Fruit fly (Drosophila melanogaster) whole organism, embryonic: ENCODE results near the gene CG6441.

Experiments used
- Atf-2 ChIP-seq: fragments of 200-800 bp; sonication (Bioruptor generic); optimal IDR thresholded peaks from 2 replicates; lab custom pipeline; 2016; ENCODE audit warnings: missing biosample characterization, missing genetic modification characterization
- Awh ChIP-seq: fragments of 200-800 bp; sonication (Bioruptor generic); IDR thresholded peaks from 2 replicates; pipeline ENCODE4, ENCODE4 v1.3.6; 2022; ENCODE audit warnings: missing biosample characterization, missing genetic modification characterization
- Bgb ChIP-seq: fragments of 200-800 bp; sonication (Bioruptor generic); IDR thresholded peaks from 2 replicates; pipeline ENCODE4 v1.3.6; 2022; ENCODE audit warnings: missing biosample characterization, missing genetic modification characterization; ENCODE audit not compliant: partially characterized antibody
- CG1024 ChIP-seq: fragments of 200-800 bp; sonication (Bioruptor generic); IDR thresholded peaks from 2 replicates; pipeline ENCODE4 v1.3.6; 2022; ENCODE audit warnings: missing biosample characterization, missing genetic modification characterization
- CG10654 ChIP-seq: fragments of 200-800 bp; sonication (Bioruptor generic); optimal IDR thresholded peaks from 2 replicates; lab custom pipeline; 2016; ENCODE audit warnings: missing biosample characterization, missing genetic modification characterization
- CG10979 ChIP-seq: fragments of 200-800 bp; sonication (Bioruptor generic); optimal IDR thresholded peaks from 2 replicates; lab custom pipeline; 2018; ENCODE audit warnings: missing biosample characterization, mild to moderate bottlenecking, missing genetic modification characterization, moderate library complexity
- CG11093 ChIP-seq: fragments of 200-800 bp; sonication (Bioruptor generic); IDR thresholded peaks from 3 replicates; pipeline ENCODE4 v1.3.6; 2022; ENCODE audit warnings: missing biosample characterization, missing genetic modification characterization
- CG11456 ChIP-seq: fragments of 200-800 bp; sonication (Bioruptor generic); IDR thresholded peaks from 3 replicates; pipeline ENCODE4 v1.3.6; 2022; ENCODE audit warnings: missing biosample characterization, missing genetic modification characterization
- CG11695 ChIP-seq: fragments of 200-800 bp; sonication (Bioruptor generic); IDR thresholded peaks from 3 replicates; pipeline ENCODE4 v1.3.6; 2022; ENCODE audit warnings: missing biosample characterization, missing genetic modification characterization
- CG12391 ChIP-seq: fragments of 200-800 bp; sonication (Bioruptor generic); optimal IDR thresholded peaks from 3 replicates; lab custom pipeline; 2018; ENCODE audit warnings: missing biosample characterization, mild to moderate bottlenecking, missing genetic modification characterization, moderate library complexity
- CG14441 ChIP-seq: fragments of 200-800 bp; sonication (Bioruptor generic); IDR thresholded peaks from 2 replicates; pipeline ENCODE4 v1.3.6; 2022; ENCODE audit warnings: missing biosample characterization, missing genetic modification characterization
- CG15514 ChIP-seq: fragments of 200-800 bp; sonication (Bioruptor generic); optimal IDR thresholded peaks from 3 replicates; lab custom pipeline; 2017; ENCODE audit warnings: missing biosample characterization, missing genetic modification characterization, mild to moderate bottlenecking, moderate library complexity, missing genetic modification reagents
- CG16779 ChIP-seq: fragments of 200-800 bp; sonication (Bioruptor generic); IDR thresholded peaks from 2 replicates; pipeline ENCODE4 v1.3.6; 2022; ENCODE audit warnings: missing biosample characterization, missing genetic modification characterization
- CG17328 ChIP-seq: fragments of 200-800 bp; sonication (Bioruptor generic); IDR thresholded peaks from 2 replicates; pipeline ENCODE4 v1.3.6; 2022; ENCODE audit warnings: missing biosample characterization, missing genetic modification characterization
- CG1832 ChIP-seq: fragments of 200-800 bp; sonication (Bioruptor generic); optimal IDR thresholded peaks from 2 replicates; lab custom pipeline; 2017; ENCODE audit warnings: missing biosample characterization, mild to moderate bottlenecking, missing genetic modification characterization, inconsistent platforms
- CG30403 ChIP-seq: fragments of 200-800 bp; sonication (Bioruptor generic); optimal IDR thresholded peaks from 3 replicates; lab custom pipeline; 2016; ENCODE audit warnings: missing biosample characterization, missing genetic modification characterization
- CG31365 ChIP-seq: fragments of 200-800 bp; sonication (Bioruptor generic); optimal IDR thresholded peaks from 2 replicates; lab custom pipeline; 2018; ENCODE audit warnings: missing biosample characterization, mild to moderate bottlenecking, missing genetic modification characterization
- CG34376 ChIP-seq: fragments of 200-800 bp; sonication (Bioruptor generic); optimal IDR thresholded peaks from 2 replicates; lab custom pipeline; 2018; ENCODE audit warnings: missing biosample characterization, mild to moderate bottlenecking, missing genetic modification characterization
- CG3726 ChIP-seq: fragments of 200-800 bp; sonication (Bioruptor generic); IDR thresholded peaks from 3 replicates; pipeline ENCODE4, ENCODE4 v1.3.6; 2022; ENCODE audit warnings: missing biosample characterization, missing genetic modification characterization
- CG3838 ChIP-seq: fragments of 200-800 bp; sonication (Bioruptor generic); optimal IDR thresholded peaks from 3 replicates; lab custom pipeline; 2016; ENCODE audit warnings: missing biosample characterization, missing genetic modification characterization
- CG8089 ChIP-seq: fragments of 200-800 bp; sonication (Bioruptor generic); optimal IDR thresholded peaks from 3 replicates; lab custom pipeline; 2016; ENCODE audit warnings: missing biosample characterization, missing genetic modification characterization
- CG8281 ChIP-seq: fragments of 200-800 bp; sonication (Bioruptor generic); optimal IDR thresholded peaks from 2 replicates; lab custom pipeline; 2018; ENCODE audit warnings: missing biosample characterization, mild to moderate bottlenecking, missing genetic modification characterization, moderate library complexity
- CG9876 ChIP-seq: fragments of 200-800 bp; sonication (Bioruptor generic); optimal IDR thresholded peaks from 2 replicates; lab custom pipeline; 2016; ENCODE audit warnings: missing biosample characterization, missing genetic modification characterization
- D19A ChIP-seq: fragments of 200-800 bp; optimal IDR thresholded peaks from 3 replicates; lab custom pipeline; 2019; ENCODE audit warnings: missing biosample characterization, mild to moderate bottlenecking, missing genetic modification characterization, moderate library complexity
- Dip2 ChIP-seq: fragments of 200-800 bp; sonication (Bioruptor generic); IDR thresholded peaks from 2 replicates; pipeline ENCODE4 v1.3.6; 2022; ENCODE audit warnings: missing biosample characterization, missing genetic modification characterization
- GATAe ChIP-seq: fragments of 200-800 bp; sonication (Bioruptor generic); conservative IDR thresholded peaks from 2 replicates; pipeline ENCODE4 v1.3.6; 2022; ENCODE audit warnings: missing biosample characterization, missing genetic modification characterization
- Hmx ChIP-seq: fragments of 200-800 bp; sonication (Bioruptor generic); optimal IDR thresholded peaks from 2 replicates; lab custom pipeline; 2016; ENCODE audit warnings: missing biosample characterization, missing genetic modification characterization
- Lhr ChIP-seq: fragments of 200-800 bp; sonication (Bioruptor generic); optimal IDR thresholded peaks from 3 replicates; lab custom pipeline; 2017; ENCODE audit warnings: mild to moderate bottlenecking, missing biosample characterization, missing genetic modification reagents, missing genetic modification characterization
- MESR4 ChIP-seq: fragments of 200-800 bp; sonication (Bioruptor generic); optimal IDR thresholded peaks from 2 replicates; lab custom pipeline; 2018; ENCODE audit warnings: missing biosample characterization, mild to moderate bottlenecking, missing genetic modification characterization, moderate library complexity
- Max ChIP-seq: fragments of 200-800 bp; sonication (Bioruptor generic); optimal IDR thresholded peaks from 2 replicates; lab custom pipeline; 2016; ENCODE audit warnings: missing biosample characterization, mild to moderate bottlenecking, missing genetic modification characterization
- Mrtf ChIP-seq: fragments of 200-800 bp; sonication (Bioruptor generic); IDR thresholded peaks from 3 replicates; pipeline ENCODE4 v1.3.6; 2022; ENCODE audit warnings: missing biosample characterization, missing genetic modification characterization
- NFAT ChIP-seq: fragments of 200-800 bp; sonication (Bioruptor generic); IDR thresholded peaks from 2 replicates; pipeline ENCODE4 v1.3.6; 2022; ENCODE audit warnings: missing biosample characterization, missing genetic modification characterization
- Rx ChIP-seq: fragments of 200-800 bp; sonication (Bioruptor generic); IDR thresholded peaks from 2 replicates; pipeline ENCODE4 v1.3.6; 2022; ENCODE audit warnings: missing biosample characterization, missing genetic modification characterization
- Spps ChIP-seq: fragments of 200-800 bp; sonication (Bioruptor generic); optimal IDR thresholded peaks from 2 replicates; lab custom pipeline; 2018; ENCODE audit warnings: missing biosample characterization, mild to moderate bottlenecking, missing genetic modification characterization
- Stat92E ChIP-seq, 3 experiments: fragments of >200 bp in 2 of 3; fragments of 200-800 bp in 1 of 3; sonication (Bioruptor generic) in 1 of 3; optimal IDR thresholded peaks; 2 replicates each; lab custom pipeline; 2017 to 2019; ENCODE audit warnings: missing biosample characterization in 3 of 3, missing genetic modification characterization in 3 of 3, mild to moderate bottlenecking in 1 of 3, moderate library complexity in 1 of 3
- Tbp ChIP-seq: fragments of >200 bp; optimal IDR thresholded peaks from 2 replicates; lab custom pipeline; 2018; ENCODE audit warnings: missing biosample characterization, missing genetic modification characterization
- cas ChIP-seq: fragments of 200-800 bp; sonication (Bioruptor generic); IDR thresholded peaks from 2 replicates; pipeline ENCODE4 v1.3.6; 2022; ENCODE audit warnings: missing biosample characterization, missing genetic modification characterization
- danr ChIP-seq: fragments of 200-800 bp; sonication (Bioruptor generic); IDR thresholded peaks from 2 replicates; pipeline ENCODE4 v1.3.6; 2022; ENCODE audit warnings: missing biosample characterization, missing genetic modification characterization
- dmrt99B ChIP-seq: fragments of 200-800 bp; sonication (Bioruptor generic); optimal IDR thresholded peaks from 2 replicates; lab custom pipeline; 2018; ENCODE audit warnings: missing biosample characterization, mild to moderate bottlenecking, missing genetic modification characterization, moderate library complexity
- dpn ChIP-seq, 2 experiments: fragments of 200-800 bp; sonication (Bioruptor generic); optimal IDR thresholded peaks; 3 replicates each; lab custom pipeline; 2016; ENCODE audit warnings: missing biosample characterization in 2 of 2, missing genetic modification characterization in 2 of 2
- en ChIP-seq: fragments of 200-800 bp; sonication (Bioruptor generic); optimal IDR thresholded peaks from 2 replicates; lab custom pipeline; 2016; ENCODE audit warnings: missing biosample characterization, missing genetic modification characterization
- esg ChIP-seq: fragments of 200-800 bp; sonication (Bioruptor generic); conservative IDR thresholded peaks from 2 replicates; pipeline ENCODE4 v1.3.6; 2022; ENCODE audit warnings: missing biosample characterization, missing genetic modification characterization
- fd102C ChIP-seq: fragments of 200-800 bp; sonication (Bioruptor generic); optimal IDR thresholded peaks from 2 replicates; lab custom pipeline; 2018; ENCODE audit warnings: missing biosample characterization, mild to moderate bottlenecking, missing genetic modification characterization, moderate library complexity
- fd96Cb ChIP-seq: fragments of 200-800 bp; sonication (Bioruptor generic); optimal IDR thresholded peaks from 2 replicates; lab custom pipeline; 2018; ENCODE audit warnings: missing biosample characterization, mild to moderate bottlenecking, missing genetic modification characterization, moderate library complexity
- luna ChIP-seq: fragments of 200-800 bp; sonication (Bioruptor generic); optimal IDR thresholded peaks from 2 replicates; lab custom pipeline; 2016; ENCODE audit warnings: missing biosample characterization, missing genetic modification characterization
- nau ChIP-seq: fragments of 200-800 bp; sonication (Bioruptor generic); optimal IDR thresholded peaks from 3 replicates; lab custom pipeline; 2017; ENCODE audit warnings: missing biosample characterization, mild to moderate bottlenecking, missing genetic modification characterization, missing genetic modification reagents
- nmo ChIP-seq: fragments of 200-800 bp; sonication (Bioruptor generic); optimal IDR thresholded peaks from 2 replicates; lab custom pipeline; 2018; ENCODE audit warnings: missing biosample characterization, mild to moderate bottlenecking, missing genetic modification characterization, moderate library complexity
- p53 ChIP-seq: fragments of 200-800 bp; sonication (Bioruptor generic); optimal IDR thresholded peaks from 2 replicates; lab custom pipeline; 2016; ENCODE audit warnings: missing biosample characterization, missing genetic modification characterization
- pnt ChIP-seq: fragments of 200-800 bp; sonication (Bioruptor generic); optimal IDR thresholded peaks from 3 replicates; lab custom pipeline; 2016; ENCODE audit warnings: missing biosample characterization, missing genetic modification characterization
- sisA ChIP-seq: fragments of 200-800 bp; sonication (Bioruptor generic); IDR thresholded peaks from 2 replicates; pipeline ENCODE4 v1.3.6; 2022; ENCODE audit warnings: missing biosample characterization, missing genetic modification characterization
- trem ChIP-seq: fragments of 200-800 bp; optimal IDR thresholded peaks from 3 replicates; lab custom pipeline; 2019; ENCODE audit warnings: missing biosample characterization, mild to moderate bottlenecking, missing genetic modification characterization, moderate library complexity
- twi ChIP-seq: fragments of 200-800 bp; optimal IDR thresholded peaks from 2 replicates; lab custom pipeline; 2019; ENCODE audit warnings: missing biosample characterization, mild to moderate bottlenecking, missing genetic modification characterization, moderate library complexity

CG6441 gene

DNA sequence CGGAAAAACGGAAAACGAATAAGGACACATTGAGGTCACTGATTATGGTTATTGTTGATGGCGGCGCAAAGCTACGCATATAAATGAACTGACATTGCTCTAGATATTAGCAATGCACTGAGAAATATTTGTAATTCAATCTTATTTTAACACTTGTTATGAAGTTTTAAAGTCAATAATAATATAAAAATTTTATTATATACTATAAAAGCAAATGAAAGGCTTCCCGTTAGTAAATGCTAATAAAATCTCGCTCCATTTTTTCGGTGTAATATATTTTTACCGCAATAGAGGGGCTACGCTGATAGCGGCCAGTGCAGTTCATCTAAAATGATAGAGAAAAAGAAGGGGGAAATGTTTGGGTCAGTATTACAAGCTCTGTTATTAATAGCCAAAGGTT is 17.4 kb downstream of the CG6441 start (continued):
- TF ChIP-seq cas (GFP tag; lab: Robert Waterston, UW) (no peak), CG3726 (GFP tag; lab: Robert Waterston, UW) (no peak), Dip2 (GFP tag; lab: Robert Waterston, UW) (no peak), Awh (GFP tag; lab: Robert Waterston, UW) (peak; percentile 52; the same call in 1 of the 2 replicates), CG10979 (tag; lab: Kevin White, UChicago) (peak; percentile 53), Mrtf (GFP tag; lab: Robert Waterston, UW) (peak; percentile 20; the same call in 1 of the 3 replicates), MESR4 (GFP tag; lab: Kevin White, UChicago) (no peak), CG11093 (GFP tag; lab: Robert Waterston, UW) (no peak), esg (GFP tag; lab: Robert Waterston, UW) (peak; percentile 60), CG17328 (peak; percentile 56), nau (GFP tag; lab: Kevin White, UChicago) (peak; percentile 28), D19A (tag; lab: Kevin White, UChicago) (peak; percentile 50), Bgb (no peak), CG9876 (GFP tag; lab: Kevin White, UChicago) (no peak), CG8281 (peak; percentile 12), CG10654 (GFP tag; lab: Kevin White, UChicago) (peak; percentile 15), CG14441 (GFP tag; lab: Robert Waterston, UW) (peak; percentile 74), CG1832 (no peak), Tbp (GFP tag; lab: Kevin White, UChicago) (no peak), luna (GFP tag; lab: Kevin White, UChicago) (no peak), CG8089 (GFP tag; lab: Kevin White, UChicago) (no peak), CG16779 (no peak), CG11695 (peak; percentile 63; the same call in 2 of the 3 replicates), CG15514 (GFP tag; lab: Kevin White, UChicago) (peak; percentile 39), Max (peak; percentile 17), NFAT (GFP tag; lab: Robert Waterston, UW) (no peak), CG30403 (peak; percentile 35), dpn (GFP tag; optimal IDR thresholded peaks at IDR 0.05; lab: Kevin White, UChicago) (peak in 1 of 2 experiments; percentile 6), Atf-2 (GFP tag; lab: Kevin White, UChicago) (no peak), fd102C (GFP tag; lab: Kevin White, UChicago) (no peak), dmrt99B (tag; lab: Kevin White, UChicago) (peak; percentile 81), CG12391 (tag; lab: Kevin White, UChicago) (peak; percentile 62), pnt (GFP tag; lab: Kevin White, UChicago) (no peak), CG3838 (GFP tag; lab: Kevin White, UChicago) (no peak), CG31365 (no peak), twi (tag; lab: Kevin White, UChicago) (no peak), en (GFP tag; lab: Kevin White, UChicago) (no peak), CG1024 (no peak), p53 (GFP tag; lab: Kevin White, UChicago) (no peak), fd96Cb (tag; lab: Kevin White, UChicago) (peak; percentile 64), Hmx (GFP tag; lab: Kevin White, UChicago) (no peak), sisA (GFP tag; lab: Robert Waterston, UW) (peak; percentile 65), Stat92E (GFP tag; optimal IDR thresholded peaks at IDR 0.05; lab: Kevin White, UChicago) (no peak), trem (tag; lab: Kevin White, UChicago) (peak; percentile 27), danr (GFP tag; lab: Robert Waterston, UW) (no peak), Lhr (GFP tag; lab: Kevin White, UChicago) (no peak), CG11456 (GFP tag; lab: Robert Waterston, UW) (no peak), CG34376 (GFP tag; lab: Kevin White, UChicago) (no peak), Rx (GFP tag; lab: Robert Waterston, UW) (peak; percentile 40; the same call in 1 of the 2 replicates), GATAe (GFP tag; lab: Robert Waterston, UW) (no peak), Spps (tag; lab: Kevin White, UChicago) (no peak), nmo (peak; percentile 54)
